Worm (Caenorhabditis elegans) whole organism, L2 larva: Measurements from ENCODE around the gene rab-18.

Experiments used
- C34F6.9 ChIP-seq: fragments of 150-350 bp; optimal IDR thresholded peaks from 2 replicates; lab custom pipeline; 2014; ENCODE audit warnings: missing biosample characterization, missing genetic modification characterization
- F13H6.1 ChIP-seq: sonication (generic microtip); optimal IDR thresholded peaks from 2 replicates; lab custom pipeline; 2016; ENCODE audit warnings: missing genetic modification characterization, missing compliant biosample characterization
- R02D3.7 ChIP-seq: fragments of 150-350 bp; optimal IDR thresholded peaks from 2 replicates; lab custom pipeline; 2014; ENCODE audit warnings: missing biosample characterization, missing genetic modification characterization
- Y55F3AM.14 ChIP-seq: fragments of 200-800 bp; sonication (Bioruptor generic); optimal IDR thresholded peaks from 2 replicates; lab custom pipeline; 2018; ENCODE audit warnings: mild to moderate bottlenecking, missing genetic modification characterization, missing compliant biosample characterization
- ZK546.5 ChIP-seq: sonication (generic microtip); optimal IDR thresholded peaks from 2 replicates; lab custom pipeline; 2017; ENCODE audit warnings: missing biosample characterization, missing genetic modification characterization
- alr-1 ChIP-seq: fragments of 150-350 bp; optimal IDR thresholded peaks from 2 replicates; lab custom pipeline; 2014; ENCODE audit warnings: missing biosample characterization, missing genetic modification characterization
- aly-2 ChIP-seq: fragments of 150-350 bp; optimal IDR thresholded peaks from 2 replicates; lab custom pipeline; 2014; ENCODE audit warnings: missing biosample characterization, missing genetic modification characterization
- ama-1 ChIP-seq: fragments of 150-350 bp; optimal IDR thresholded peaks from 2 replicates; lab custom pipeline; 2018; ENCODE audit warnings: inconsistent platforms
- blmp-1 ChIP-seq: sonication (generic microtip); optimal IDR thresholded peaks from 2 replicates; lab custom pipeline; 2017; ENCODE audit warnings: missing genetic modification characterization, mild to moderate bottlenecking, missing compliant biosample characterization, antibody characterized with exemption, moderate library complexity; ENCODE audit not compliant: insufficient read depth
- ceh-16 ChIP-seq: fragments of 150-350 bp; optimal IDR thresholded peaks from 2 replicates; lab custom pipeline; 2014; ENCODE audit warnings: missing biosample characterization, missing genetic modification characterization
- ceh-82 ChIP-seq: fragments of 150-350 bp; optimal IDR thresholded peaks from 2 replicates; lab custom pipeline; 2014; ENCODE audit warnings: missing biosample characterization, missing genetic modification characterization
- crh-2 ChIP-seq: sonication (generic microtip); optimal IDR thresholded peaks from 2 replicates; lab custom pipeline; 2017; ENCODE audit warnings: missing biosample characterization, missing genetic modification characterization
- dmd-4 ChIP-seq: sonication (generic microtip); optimal IDR thresholded peaks from 2 replicates; lab custom pipeline; 2017; ENCODE audit warnings: missing biosample characterization, missing genetic modification characterization
- egl-27 ChIP-seq: sonication (generic microtip); optimal IDR thresholded peaks from 3 replicates; lab custom pipeline; 2017; ENCODE audit warnings: missing biosample characterization, missing genetic modification reagents, missing genetic modification characterization
- elt-1 ChIP-seq: fragments of 150-350 bp; optimal IDR thresholded peaks from 2 replicates; lab custom pipeline; 2014; ENCODE audit warnings: missing biosample characterization, missing genetic modification characterization
- elt-3 ChIP-seq: sonication (generic microtip); optimal IDR thresholded peaks from 2 replicates; lab custom pipeline; 2017; ENCODE audit warnings: missing biosample characterization, missing genetic modification characterization
- fos-1 ChIP-seq: fragments of 150-350 bp; optimal IDR thresholded peaks from 2 replicates; lab custom pipeline; 2014; ENCODE audit warnings: missing biosample characterization, missing genetic modification characterization
- gmeb-1 ChIP-seq: fragments of 150-350 bp; optimal IDR thresholded peaks from 2 replicates; lab custom pipeline; 2014; ENCODE audit warnings: missing biosample characterization, missing genetic modification characterization
- lin-11 ChIP-seq: fragments of 150-350 bp; sonication (generic microtip); optimal IDR thresholded peaks from 2 replicates; lab custom pipeline; 2014; ENCODE audit warnings: missing biosample characterization, missing genetic modification characterization, inconsistent platforms, mixed read lengths
- lin-13 ChIP-seq: fragments of 150-350 bp; optimal IDR thresholded peaks from 2 replicates; lab custom pipeline; 2014; ENCODE audit warnings: missing biosample characterization, missing genetic modification reagents, missing genetic modification characterization
- lin-39 ChIP-seq: fragments of 150-350 bp; optimal IDR thresholded peaks from 2 replicates; lab custom pipeline; 2014; ENCODE audit warnings: missing biosample characterization, missing genetic modification reagents, missing genetic modification characterization
- lsy-2 ChIP-seq, 2 experiments: fragments of 150-350 bp in 1 of 2; sonication (generic microtip) in 1 of 2; optimal IDR thresholded peaks; 2 replicates each; lab custom pipeline; 2014 to 2017; ENCODE audit warnings: missing biosample characterization in 2 of 2, missing genetic modification characterization in 2 of 2
- mab-5 ChIP-seq: fragments of 150-350 bp; optimal IDR thresholded peaks from 2 replicates; lab custom pipeline; 2014; ENCODE audit warnings: missing biosample characterization, missing genetic modification characterization
- mbf-1 ChIP-seq: sonication (generic microtip); optimal IDR thresholded peaks from 2 replicates; lab custom pipeline; 2017; ENCODE audit warnings: missing biosample characterization, missing genetic modification characterization
- mdl-1 ChIP-seq, 2 experiments: fragments of 150-350 bp in 1 of 2; sonication (generic microtip) in 1 of 2; optimal IDR thresholded peaks; 2 replicates each; lab custom pipeline; 2017; ENCODE audit warnings: missing biosample characterization in 2 of 2, missing genetic modification characterization in 2 of 2
- nhr-10 ChIP-seq: sonication (generic microtip); optimal IDR thresholded peaks from 2 replicates; lab custom pipeline; 2017; ENCODE audit warnings: missing biosample characterization, missing genetic modification characterization
- nhr-11 ChIP-seq: fragments of 150-350 bp; optimal IDR thresholded peaks from 2 replicates; lab custom pipeline; 2014; ENCODE audit warnings: missing biosample characterization, missing genetic modification characterization
- nhr-12 ChIP-seq: fragments of 150-350 bp; optimal IDR thresholded peaks from 2 replicates; lab custom pipeline; 2014; ENCODE audit warnings: missing biosample characterization, missing genetic modification characterization
- nhr-129 ChIP-seq: fragments of 150-350 bp; optimal IDR thresholded peaks from 2 replicates; lab custom pipeline; 2014; ENCODE audit warnings: missing biosample characterization, missing genetic modification characterization
- nhr-21 ChIP-seq: fragments of 150-350 bp; optimal IDR thresholded peaks from 2 replicates; lab custom pipeline; 2014; ENCODE audit warnings: missing biosample characterization, missing genetic modification characterization
- nhr-23 ChIP-seq: fragments of 150-350 bp; optimal IDR thresholded peaks from 2 replicates; lab custom pipeline; 2014; ENCODE audit warnings: missing biosample characterization, missing genetic modification reagents, missing genetic modification characterization
- nhr-237 ChIP-seq: fragments of 150-350 bp; optimal IDR thresholded peaks from 2 replicates; lab custom pipeline; 2014; ENCODE audit warnings: missing biosample characterization, missing genetic modification characterization
- nhr-25 ChIP-seq: fragments of 150-350 bp; sonication (generic microtip); optimal IDR thresholded peaks from 3 replicates; lab custom pipeline; 2014; ENCODE audit warnings: missing biosample characterization, missing genetic modification characterization
- nhr-6 ChIP-seq: fragments of 150-350 bp; optimal IDR thresholded peaks from 2 replicates; lab custom pipeline; 2014; ENCODE audit warnings: missing biosample characterization, missing genetic modification characterization
- nhr-77 ChIP-seq: fragments of 150-350 bp; optimal IDR thresholded peaks from 2 replicates; lab custom pipeline; 2014; ENCODE audit warnings: missing biosample characterization, missing genetic modification characterization
- peb-1 ChIP-seq: fragments of 150-350 bp; optimal IDR thresholded peaks from 2 replicates; lab custom pipeline; 2014; ENCODE audit warnings: missing biosample characterization, missing genetic modification characterization
- sem-4 ChIP-seq: fragments of 150-350 bp; optimal IDR thresholded peaks from 2 replicates; lab custom pipeline; 2014; ENCODE audit warnings: missing biosample characterization, missing genetic modification reagents, missing genetic modification characterization
- skn-1 ChIP-seq: sonication (generic microtip); optimal IDR thresholded peaks from 2 replicates; lab custom pipeline; 2017; ENCODE audit warnings: missing biosample characterization, missing genetic modification characterization
- sma-3 ChIP-seq: sonication (generic microtip); optimal IDR thresholded peaks from 2 replicates; lab custom pipeline; 2016; ENCODE audit warnings: missing genetic modification reagents, missing genetic modification characterization, missing compliant biosample characterization
- sma-9 ChIP-seq, 2 experiments: fragments of 150-350 bp in 1 of 2; sonication (generic microtip) in 1 of 2; optimal IDR thresholded peaks; 2 replicates each; lab custom pipeline; 2014 to 2016; ENCODE audit warnings: missing genetic modification characterization in 2 of 2, mild to moderate bottlenecking in 1 of 2, missing biosample characterization in 1 of 2, missing compliant biosample characterization in 1 of 2, missing genetic modification reagents in 1 of 2, moderate library complexity in 1 of 2
- snpc-4 ChIP-seq: fragments of 150-350 bp; optimal IDR thresholded peaks from 2 replicates; lab custom pipeline; 2014; ENCODE audit warnings: missing biosample characterization, missing genetic modification characterization
- unc-39 ChIP-seq: fragments of 150-350 bp; optimal IDR thresholded peaks from 2 replicates; lab custom pipeline; 2014; ENCODE audit warnings: missing biosample characterization, missing genetic modification characterization
- unc-55 ChIP-seq: fragments of 150-350 bp; sonication (generic microtip); optimal IDR thresholded peaks from 3 replicates; lab custom pipeline; 2014; ENCODE audit warnings: missing biosample characterization, missing genetic modification reagents, missing genetic modification characterization
- unc-62 ChIP-seq: fragments of 150-350 bp; optimal IDR thresholded peaks from 2 replicates; lab custom pipeline; 2014; ENCODE audit warnings: missing biosample characterization, missing genetic modification reagents, missing genetic modification characterization
- zag-1 ChIP-seq: fragments of 150-350 bp; optimal IDR thresholded peaks from 2 replicates; lab custom pipeline; 2014; ENCODE audit warnings: missing biosample characterization, missing genetic modification characterization
- ztf-1 ChIP-seq: fragments of 200-800 bp; sonication (Bioruptor generic); conservative IDR thresholded peaks from 2 replicates; pipeline ENCODE4 v1.3.6; 2022; ENCODE audit warnings: missing genetic modification characterization, missing compliant biosample characterization
- ztf-11 ChIP-seq: sonication (generic microtip); optimal IDR thresholded peaks from 2 replicates; lab custom pipeline; 2017; ENCODE audit warnings: missing biosample characterization, missing genetic modification characterization
- ztf-4 ChIP-seq: fragments of 150-350 bp; optimal IDR thresholded peaks from 2 replicates; lab custom pipeline; 2014; ENCODE audit warnings: missing biosample characterization, missing genetic modification characterization

rab-18 gene

ce11 chrIII:1125494-1125893, 44.9 kb upstream of the rab-18 start:
- no peak for TF ChIP-seq skn-1 (tag; lab: Kevin White, UChicago)
- TF ChIP-seq blmp-1: no peak
- TF ChIP-seq ama-1 (lab: Kevin White, UChicago): no peak
- no peak for TF ChIP-seq gmeb-1 (tag; lab: Kevin White, UChicago)
- no peak for TF ChIP-seq fos-1
- no peak for TF ChIP-seq mdl-1 (tag; optimal IDR thresholded peaks at IDR 0.05; lab: Kevin White, UChicago)
- no peak for TF ChIP-seq aly-2 (tag; lab: Kevin White, UChicago)

ce11 chrIII:1122239-1122638, 41.7 kb upstream of the rab-18 start:
- TF ChIP-seq nhr-237 (tag; lab: Kevin White, UChicago): no peak
- no peak for TF ChIP-seq elt-1 (tag; lab: Kevin White, UChicago)
- no peak for TF ChIP-seq mdl-1 (tag; optimal IDR thresholded peaks at IDR 0.05; lab: Kevin White, UChicago)
- TF ChIP-seq fos-1: no peak
- no peak for TF ChIP-seq nhr-10 (tag; lab: Kevin White, UChicago)
- no peak for TF ChIP-seq ceh-82 (tag; lab: Kevin White, UChicago)
- no peak for TF ChIP-seq ztf-11 (tag; lab: Kevin White, UChicago)
- TF ChIP-seq blmp-1: no peak
- TF ChIP-seq sma-9 (GFP tag; optimal IDR thresholded peaks at IDR 0.05; lab: Kevin White, UChicago): peak; percentile 31
- no peak for TF ChIP-seq sma-9 (tag; optimal IDR thresholded peaks at IDR 0.05; lab: Kevin White, UChicago)
- no peak for TF ChIP-seq unc-62 (GFP tag; lab: Kevin White, UChicago)
- TF ChIP-seq F13H6.1 (tag; lab: Kevin White, UChicago): no peak
- TF ChIP-seq ztf-1 (GFP tag; lab: Robert Waterston, UW): no peak
- TF ChIP-seq ztf-4 (tag; lab: Kevin White, UChicago): no peak
- TF ChIP-seq mab-5 (tag; lab: Kevin White, UChicago): no peak
- no peak for TF ChIP-seq ceh-16 (tag; lab: Kevin White, UChicago)
- TF ChIP-seq ama-1 (lab: Kevin White, UChicago): no peak
- TF ChIP-seq nhr-11 (tag; lab: Kevin White, UChicago): no peak
- no peak for TF ChIP-seq aly-2 (tag; lab: Kevin White, UChicago)
- TF ChIP-seq skn-1 (tag; lab: Kevin White, UChicago): no peak
- TF ChIP-seq unc-39 (tag; lab: Kevin White, UChicago): no peak
- TF ChIP-seq peb-1 (tag; lab: Kevin White, UChicago): no peak
- TF ChIP-seq nhr-25: no peak
- TF ChIP-seq nhr-23 (tag; lab: Kevin White, UChicago): no peak
- TF ChIP-seq nhr-21 (tag; lab: Kevin White, UChicago): peak; percentile 17
- TF ChIP-seq nhr-77 (tag; lab: Kevin White, UChicago): no peak
- TF ChIP-seq snpc-4 (tag; lab: Kevin White, UChicago): no peak
- no peak for TF ChIP-seq nhr-12 (tag; lab: Kevin White, UChicago)
- TF ChIP-seq elt-3 (tag; lab: Kevin White, UChicago): no peak
- no peak for TF ChIP-seq Y55F3AM.14 (GFP tag; lab: Kevin White, UChicago)
- TF ChIP-seq zag-1 (tag; lab: Kevin White, UChicago): no peak
- no peak for TF ChIP-seq alr-1 (tag; lab: Kevin White, UChicago)
- no peak for TF ChIP-seq sem-4
- no peak for TF ChIP-seq R02D3.7
- peak; percentile 11 for TF ChIP-seq gmeb-1 (tag; lab: Kevin White, UChicago)
- peak; percentile 23 for TF ChIP-seq sma-3 (GFP tag; lab: Kevin White, UChicago)
- TF ChIP-seq egl-27 (tag; lab: Kevin White, UChicago): no peak
- TF ChIP-seq crh-2: peak; percentile 32
- TF ChIP-seq lin-13 (GFP tag; lab: Kevin White, UChicago): peak; percentile 35
- no peak for TF ChIP-seq mbf-1
- TF ChIP-seq nhr-6 (tag; lab: Kevin White, UChicago): no peak
- TF ChIP-seq C34F6.9 (tag; lab: Kevin White, UChicago): no peak
- no peak for TF ChIP-seq dmd-4
- TF ChIP-seq nhr-129 (tag; lab: Kevin White, UChicago): no peak
- no peak for TF ChIP-seq lin-39 (tag; lab: Kevin White, UChicago)
- peak in 1 of 2 experiments; percentile 7 for TF ChIP-seq lsy-2 (tag; optimal IDR thresholded peaks at IDR 0.05; lab: Kevin White, UChicago)
- TF ChIP-seq lin-11 (tag; lab: Kevin White, UChicago): no peak
- no peak for TF ChIP-seq unc-55 (GFP tag; lab: Kevin White, UChicago)
- TF ChIP-seq ZK546.5 (tag; lab: Kevin White, UChicago): no peak
